Worm (Caenorhabditis elegans) whole organism, mixed stage, embryonic: Measurements from ENCODE around the gene rpt-4.

Experiments used
- M03D4.4 ChIP-seq: sonication (generic microtip); optimal IDR thresholded peaks from 2 replicates; lab custom pipeline; 2017; ENCODE audit warnings: mild to moderate bottlenecking, missing genetic modification characterization, missing compliant biosample characterization
- bed-3 ChIP-seq: fragments of 200-800 bp; sonication (Bioruptor generic); optimal IDR thresholded peaks from 3 replicates; lab custom pipeline; 2018; ENCODE audit warnings: mild to moderate bottlenecking, missing genetic modification characterization, moderate library complexity, missing compliant biosample characterization
- blmp-1 ChIP-seq: fragments of 150-350 bp; optimal IDR thresholded peaks from 2 replicates; lab custom pipeline; 2014; ENCODE audit warnings: missing biosample characterization, missing genetic modification characterization
- ceh-39 ChIP-seq: fragments of 150-350 bp; optimal IDR thresholded peaks from 2 replicates; lab custom pipeline; 2014; ENCODE audit warnings: missing biosample characterization, missing genetic modification characterization
- ceh-43 ChIP-seq: fragments of 200-800 bp; sonication (Bioruptor generic); optimal IDR thresholded peaks from 2 replicates; lab custom pipeline; 2018; ENCODE audit warnings: mild to moderate bottlenecking, missing genetic modification characterization, moderate library complexity, missing compliant biosample characterization
- ceh-83 ChIP-seq: fragments of 200-800 bp; sonication (Bioruptor generic); optimal IDR thresholded peaks from 2 replicates; lab custom pipeline; 2018; ENCODE audit warnings: mild to moderate bottlenecking, missing genetic modification characterization, missing compliant biosample characterization
- ces-1 ChIP-seq: fragments of 150-350 bp; optimal IDR thresholded peaks from 2 replicates; lab custom pipeline; 2014; ENCODE audit warnings: missing biosample characterization, missing genetic modification reagents, missing genetic modification characterization
- cnd-1 ChIP-seq: fragments of 200-800 bp; sonication (Bioruptor generic); optimal IDR thresholded peaks from 2 replicates; lab custom pipeline; 2018; ENCODE audit warnings: mild to moderate bottlenecking, missing genetic modification characterization, missing compliant biosample characterization
- drap-1 ChIP-seq: fragments of 200-800 bp; sonication (Bioruptor generic); optimal IDR thresholded peaks from 3 replicates; lab custom pipeline; 2018; ENCODE audit warnings: mild to moderate bottlenecking, missing genetic modification characterization, missing compliant biosample characterization
- elt-1 ChIP-seq: sonication (generic microtip); optimal IDR thresholded peaks from 2 replicates; lab custom pipeline; 2017; ENCODE audit warnings: missing genetic modification characterization, mild to moderate bottlenecking, missing compliant biosample characterization, antibody characterized with exemption, moderate library complexity, borderline replicate concordance; ENCODE audit not compliant: insufficient read depth
- flh-1 ChIP-seq: fragments of 200-800 bp; sonication (Bioruptor generic); optimal IDR thresholded peaks from 2 replicates; lab custom pipeline; 2018; ENCODE audit warnings: mild to moderate bottlenecking, missing genetic modification characterization, moderate library complexity, missing compliant biosample characterization
- ham-2 ChIP-seq: fragments of 200-800 bp; sonication (Bioruptor generic); optimal IDR thresholded peaks from 2 replicates; lab custom pipeline; 2018; ENCODE audit warnings: mild to moderate bottlenecking, missing genetic modification characterization, missing compliant biosample characterization
- hlh-1 ChIP-seq: fragments of 150-350 bp; optimal IDR thresholded peaks from 2 replicates; lab custom pipeline; 2014; ENCODE audit warnings: missing biosample characterization, missing genetic modification reagents, missing genetic modification characterization
- lin-13 ChIP-seq: fragments of 150-350 bp; optimal IDR thresholded peaks from 2 replicates; lab custom pipeline; 2014; ENCODE audit warnings: missing biosample characterization, missing genetic modification characterization
- lin-32 ChIP-seq: fragments of 200-800 bp; sonication (Bioruptor generic); optimal IDR thresholded peaks from 2 replicates; lab custom pipeline; 2018; ENCODE audit warnings: mild to moderate bottlenecking, missing genetic modification characterization, missing compliant biosample characterization
- lsy-2 ChIP-seq: fragments of 150-350 bp; optimal IDR thresholded peaks from 2 replicates; lab custom pipeline; 2014; ENCODE audit warnings: missing biosample characterization, missing genetic modification characterization
- mep-1 ChIP-seq: fragments of 150-350 bp; optimal IDR thresholded peaks from 2 replicates; lab custom pipeline; 2017; ENCODE audit warnings: missing biosample characterization, missing genetic modification reagents, missing genetic modification characterization, inconsistent platforms
- mls-2 ChIP-seq: sonication (generic microtip); optimal IDR thresholded peaks from 2 replicates; lab custom pipeline; 2016; ENCODE audit warnings: mild to moderate bottlenecking, missing genetic modification characterization, moderate library complexity, missing compliant biosample characterization
- nhr-12 ChIP-seq: fragments of 150-350 bp; optimal IDR thresholded peaks from 2 replicates; lab custom pipeline; 2014; ENCODE audit warnings: missing biosample characterization, missing genetic modification characterization
- nhr-2 ChIP-seq: fragments of 150-350 bp; optimal IDR thresholded peaks from 2 replicates; lab custom pipeline; 2014; ENCODE audit warnings: missing biosample characterization, missing genetic modification characterization
- nhr-237 ChIP-seq: fragments of 150-350 bp; optimal IDR thresholded peaks from 2 replicates; lab custom pipeline; 2014; ENCODE audit warnings: missing biosample characterization, missing genetic modification characterization
- nhr-28 ChIP-seq: fragments of 150-350 bp; optimal IDR thresholded peaks from 2 replicates; lab custom pipeline; 2014; ENCODE audit warnings: missing biosample characterization, missing genetic modification characterization
- nhr-76 ChIP-seq: sonication (generic microtip); optimal IDR thresholded peaks from 2 replicates; lab custom pipeline; 2017; ENCODE audit warnings: missing biosample characterization, missing genetic modification characterization
- pha-4 ChIP-seq: fragments of 150-350 bp; optimal IDR thresholded peaks from 2 replicates; lab custom pipeline; 2018; ENCODE audit warnings: missing biosample characterization, missing genetic modification reagents, missing genetic modification characterization
- sem-2 ChIP-seq: fragments of 200-800 bp; sonication (Bioruptor generic); optimal IDR thresholded peaks from 2 replicates; lab custom pipeline; 2018; ENCODE audit warnings: mild to moderate bottlenecking, missing genetic modification characterization, missing compliant biosample characterization
- snpc-4 ChIP-seq: fragments of 150-350 bp; optimal IDR thresholded peaks from 2 replicates; lab custom pipeline; 2014; ENCODE audit warnings: missing biosample characterization, missing genetic modification characterization
- sptf-1 ChIP-seq: sonication (generic microtip); optimal IDR thresholded peaks from 2 replicates; lab custom pipeline; 2017; ENCODE audit warnings: mild to moderate bottlenecking, missing genetic modification characterization, moderate library complexity, missing compliant biosample characterization
- tbx-8 ChIP-seq: fragments of 200-800 bp; sonication (Bioruptor generic); optimal IDR thresholded peaks from 2 replicates; lab custom pipeline; 2018; ENCODE audit warnings: mild to moderate bottlenecking, missing genetic modification characterization, moderate library complexity, missing compliant biosample characterization
- unc-120 ChIP-seq: sonication (generic microtip); optimal IDR thresholded peaks from 2 replicates; lab custom pipeline; 2017; ENCODE audit warnings: missing genetic modification characterization, missing compliant biosample characterization; ENCODE audit not compliant: poor library complexity, severe bottlenecking
- unc-39 ChIP-seq: fragments of 150-350 bp; optimal IDR thresholded peaks from 2 replicates; lab custom pipeline; 2014; ENCODE audit warnings: missing biosample characterization, missing genetic modification characterization
- ztf-11 ChIP-seq: fragments of 150-350 bp; optimal IDR thresholded peaks from 2 replicates; lab custom pipeline; 2014; ENCODE audit warnings: missing biosample characterization, missing genetic modification characterization

The rpt-4 gene

DNA sequence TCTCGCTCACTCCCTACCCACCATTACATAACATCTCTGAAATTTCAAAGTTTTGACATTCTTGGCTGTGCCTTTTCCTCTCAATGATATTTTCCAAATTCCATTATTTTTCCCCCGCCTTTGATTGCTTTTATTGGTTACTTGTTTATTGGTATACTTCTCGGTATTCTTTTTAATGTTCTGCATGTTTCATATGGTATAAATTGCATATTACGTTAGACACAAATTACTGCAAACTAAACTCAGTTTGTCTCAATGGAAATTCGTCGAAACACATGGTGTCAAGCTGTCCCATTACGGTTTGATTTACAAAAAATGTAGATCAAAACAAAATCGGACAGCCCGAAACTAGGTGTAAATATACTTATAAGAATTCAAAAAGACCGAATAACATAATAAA lies 24.1 kb downstream of the rpt-4 start:
- TF ChIP-seq hlh-1 (no peak), ces-1 (GFP tag; lab: Kevin White, UChicago) (no peak), snpc-4 (no peak), flh-1 (no peak), pha-4 (tag; lab: Kevin White, UChicago) (no peak), cnd-1 (no peak), tbx-8 (GFP tag; lab: Kevin White, UChicago) (no peak), mep-1 (tag; lab: Kevin White, UChicago) (no peak), blmp-1 (no peak), nhr-237 (tag; lab: Kevin White, UChicago) (no peak), drap-1 (GFP tag; lab: Kevin White, UChicago) (no peak), ham-2 (GFP tag; lab: Kevin White, UChicago) (no peak), nhr-2 (tag; lab: Kevin White, UChicago) (no peak), ztf-11 (tag; lab: Kevin White, UChicago) (no peak), ceh-83 (GFP tag; lab: Kevin White, UChicago) (no peak)

DNA sequence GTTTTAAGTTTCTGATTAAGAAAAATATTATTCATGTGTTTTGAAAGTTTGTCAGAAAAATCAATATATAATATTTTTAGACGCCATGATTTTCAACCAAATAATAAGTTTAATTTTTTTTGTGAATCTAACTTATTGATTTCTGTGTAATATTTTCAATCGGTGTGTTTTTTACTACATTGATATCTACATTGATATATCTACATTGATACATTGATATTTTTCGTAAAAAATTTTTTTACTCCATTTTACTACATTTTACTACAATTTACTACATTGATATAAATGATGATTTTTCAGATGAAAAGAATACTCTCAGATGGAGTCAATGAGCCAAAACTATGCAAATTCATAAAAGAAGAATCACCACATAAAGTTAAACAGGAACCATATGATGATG lies 26.8 kb downstream of the rpt-4 start, which contains the start of gene gmeb-1:
gmeb-1 (plus strand) TSS at position 301 of the 400 bp plus-strand sequence.
- TF ChIP-seq unc-39 (tag; lab: Kevin White, UChicago) (no peak), ceh-43 (GFP tag; lab: Kevin White, UChicago) (no peak), cnd-1 (no peak), snpc-4 (no peak), nhr-28 (tag; lab: Kevin White, UChicago) (no peak), sem-2 (no peak), elt-1 (no peak), unc-120 (tag; lab: Kevin White, UChicago) (no peak), nhr-76 (no peak), lin-32 (GFP tag; lab: Kevin White, UChicago) (no peak), mls-2 (tag; lab: Kevin White, UChicago) (no peak), lsy-2 (tag; lab: Kevin White, UChicago) (no peak), bed-3 (GFP tag; lab: Kevin White, UChicago) (no peak), nhr-2 (tag; lab: Kevin White, UChicago) (no peak), ceh-39 (tag; lab: Kevin White, UChicago) (no peak), flh-1 (no peak), ztf-11 (tag; lab: Kevin White, UChicago) (no peak)

- peak; percentile 66 for TF ChIP-seq sptf-1
- TF ChIP-seq tbx-8 (GFP tag; lab: Kevin White, UChicago): no peak
- peak; percentile 52 for TF ChIP-seq ztf-11 (tag; lab: Kevin White, UChicago)
- TF ChIP-seq unc-120 (tag; lab: Kevin White, UChicago): peak; percentile 69
- TF ChIP-seq pha-4 (tag; lab: Kevin White, UChicago): peak; percentile 45
- TF ChIP-seq nhr-237 (tag; lab: Kevin White, UChicago): peak; percentile 10
- no peak for TF ChIP-seq nhr-12
- peak; percentile 44 for TF ChIP-seq mls-2 (tag; lab: Kevin White, UChicago)
- TF ChIP-seq ceh-83 (GFP tag; lab: Kevin White, UChicago): no peak
- peak; percentile 59 for TF ChIP-seq M03D4.4
- TF ChIP-seq mep-1 (tag; lab: Kevin White, UChicago): peak; percentile 60
- TF ChIP-seq ham-2 (GFP tag; lab: Kevin White, UChicago): no peak
- TF ChIP-seq drap-1 (GFP tag; lab: Kevin White, UChicago): peak; percentile 63
- TF ChIP-seq, all 35 proteins: peak for 9
Observed at ce11 chrII:18787-19186, 27.2 kb downstream of the rpt-4 start.

ce11 chrII:12685-13084 lies 33.3 kb downstream of the rpt-4 start, which contains the start of gene best-3:
TSS of gene best-3 (plus strand) at chrII:12985.
- TF ChIP-seq sptf-1: no peak

DNA sequence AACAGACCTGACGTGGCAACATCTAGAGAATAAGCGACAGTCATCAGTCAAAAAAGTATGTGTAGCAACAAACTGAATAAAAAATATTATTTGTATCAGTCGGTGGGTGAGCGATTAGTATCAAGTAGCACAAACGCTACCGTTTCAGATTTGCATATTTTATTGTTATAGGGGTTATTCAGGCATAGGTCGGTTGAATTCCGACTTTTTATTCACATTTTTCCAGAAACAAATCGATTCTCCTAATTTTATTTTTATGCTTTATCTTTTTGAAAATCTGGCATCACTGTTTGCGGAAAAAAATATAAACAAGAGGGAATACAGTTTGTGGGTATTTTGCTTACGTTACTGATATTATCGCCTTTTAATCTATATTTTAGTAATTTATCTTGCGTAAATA lies 34.2 kb downstream of the rpt-4 start, which contains the start of gene best-4:
best-4 (minus strand) TSS at position 101 of the 400 bp plus-strand sequence.
- no peak for TF ChIP-seq lin-13 (tag; lab: Kevin White, UChicago)
- no peak for TF ChIP-seq lsy-2 (tag; lab: Kevin White, UChicago)
- no peak for TF ChIP-seq flh-1
- TF ChIP-seq elt-1: no peak
